Fruit fly (Drosophila melanogaster) whole organism, prepupa: ENCODE data around the gene CG4911.

Source experiments
- CG16779 ChIP-seq: fragments of 200-800 bp; sonication (Bioruptor generic); optimal IDR thresholded peaks from 3 replicates; lab custom pipeline; 2017; ENCODE audit warnings: missing biosample characterization, mild to moderate bottlenecking, missing genetic modification characterization
- CG31627 ChIP-seq: fragments of 200-800 bp; sonication (Bioruptor generic); optimal IDR thresholded peaks from 3 replicates; lab custom pipeline; 2016; ENCODE audit warnings: missing biosample characterization, missing genetic modification characterization
- Hr4 ChIP-seq: fragments of 200-800 bp; sonication (Bioruptor generic); optimal IDR thresholded peaks from 3 replicates; lab custom pipeline; 2016; ENCODE audit warnings: missing biosample characterization, missing genetic modification characterization
- Sox102F ChIP-seq: fragments of 200-800 bp; sonication (Bioruptor generic); optimal IDR thresholded peaks from 2 replicates; lab custom pipeline; 2016; ENCODE audit warnings: missing biosample characterization, mild to moderate bottlenecking, missing genetic modification characterization
- cyc ChIP-seq: fragments of 200-800 bp; sonication (Bioruptor generic); optimal IDR thresholded peaks from 3 replicates; lab custom pipeline; 2016; ENCODE audit warnings: missing biosample characterization, missing genetic modification characterization
- lz ChIP-seq: fragments of 200-800 bp; sonication (Bioruptor generic); optimal IDR thresholded peaks from 3 replicates; lab custom pipeline; 2016; ENCODE audit warnings: missing biosample characterization, missing genetic modification characterization
- net ChIP-seq: fragments of 200-800 bp; sonication (Bioruptor generic); optimal IDR thresholded peaks from 3 replicates; lab custom pipeline; 2016; ENCODE audit warnings: missing biosample characterization, missing genetic modification characterization
- salr ChIP-seq, 2 experiments: fragments of 200-800 bp; sonication (Bioruptor generic); optimal IDR thresholded peaks; 3 replicates each; lab custom pipeline; 2016 to 2018; ENCODE audit warnings: missing biosample characterization in 2 of 2, missing genetic modification characterization in 2 of 2, mild to moderate bottlenecking in 1 of 2
- spab ChIP-seq: fragments of 200-800 bp; sonication (Bioruptor generic); optimal IDR thresholded peaks from 2 replicates; lab custom pipeline; 2017; ENCODE audit warnings: missing biosample characterization, mild to moderate bottlenecking, missing genetic modification characterization, missing genetic modification reagents
- topi ChIP-seq: fragments of 200-800 bp; sonication (Bioruptor generic); optimal IDR thresholded peaks from 3 replicates; lab custom pipeline; 2016; ENCODE audit warnings: missing biosample characterization, missing genetic modification characterization

dm6 chr3L:9119564-9119963, 47.0 kb upstream of the CG4911 start:
- TF ChIP-seq spab (GFP tag; lab: Kevin White, UChicago), result no peak
- no peak for TF ChIP-seq CG16779 (tag; lab: Kevin White, UChicago)
- TF ChIP-seq salr (GFP tag; optimal IDR thresholded peaks at IDR 0.05; lab: Kevin White, UChicago), result no peak
- no peak for TF ChIP-seq net (GFP tag; lab: Kevin White, UChicago)
- TF ChIP-seq CG31627 (GFP tag; lab: Kevin White, UChicago), result no peak
- TF ChIP-seq lz (GFP tag; lab: Kevin White, UChicago), result no peak
- no peak for TF ChIP-seq topi (GFP tag; lab: Kevin White, UChicago)
- no peak for TF ChIP-seq Sox102F (GFP tag; lab: Kevin White, UChicago)
- no peak for TF ChIP-seq cyc (GFP tag; lab: Kevin White, UChicago)
- peak; percentile 40 for TF ChIP-seq Hr4 (GFP tag; lab: Kevin White, UChicago)
